Worm (Caenorhabditis elegans) whole organism, L1 larva: Measurements from ENCODE around the gene pole-2.

Experiments
- F16B12.6 ChIP-seq: fragments of 150-350 bp; optimal IDR thresholded peaks from 2 replicates; lab custom pipeline; 2014; ENCODE audit warnings: missing biosample characterization, missing genetic modification characterization
- aly-2 ChIP-seq: fragments of 150-350 bp; optimal IDR thresholded peaks from 2 replicates; lab custom pipeline; 2014; ENCODE audit warnings: missing biosample characterization, missing genetic modification characterization
- ama-1 ChIP-seq: fragments of 150-350 bp; optimal IDR thresholded peaks from 2 replicates; lab custom pipeline; 2014
- dpl-1 ChIP-seq, 3 experiments: fragments of 150-350 bp in 2 of 3; sonication (generic microtip) in 1 of 3; optimal IDR thresholded peaks; 2 replicates each; lab custom pipeline; 2014 to 2017; ENCODE audit warnings: missing biosample characterization in 3 of 3, missing genetic modification characterization in 3 of 3, missing genetic modification reagents in 3 of 3
- efl-3 ChIP-seq: fragments of 200-800 bp; sonication (Bioruptor generic); optimal IDR thresholded peaks from 2 replicates; lab custom pipeline; 2018; ENCODE audit warnings: mild to moderate bottlenecking, missing genetic modification characterization, missing compliant biosample characterization
- elt-3 ChIP-seq, 6 experiments: fragments of 150-350 bp in 1 of 6; sonication (generic microtip); optimal IDR thresholded peaks; 2 replicates each; lab custom pipeline; 2017 to 2018; ENCODE audit warnings: missing biosample characterization in 6 of 6, missing genetic modification characterization in 6 of 6, inconsistent platforms in 1 of 6
- hlh-17 ChIP-seq: fragments of 200-800 bp; sonication (Bioruptor generic); optimal IDR thresholded peaks from 2 replicates; lab custom pipeline; 2018; ENCODE audit warnings: missing genetic modification characterization, mild to moderate bottlenecking, missing compliant biosample characterization, moderate library complexity, borderline replicate concordance
- irx-1 ChIP-seq: sonication (generic microtip); optimal IDR thresholded peaks from 2 replicates; lab custom pipeline; 2016; ENCODE audit warnings: missing genetic modification characterization, missing compliant biosample characterization
- lin-39 ChIP-seq: fragments of 150-350 bp; optimal IDR thresholded peaks from 2 replicates; lab custom pipeline; 2014; ENCODE audit warnings: missing biosample characterization, missing genetic modification reagents, missing genetic modification characterization
- mdl-1 ChIP-seq, 2 experiments: fragments of 150-350 bp; optimal IDR thresholded peaks; 2 replicates each; lab custom pipeline; 2014 to 2017; ENCODE audit warnings: missing biosample characterization in 2 of 2, missing genetic modification characterization in 2 of 2, inconsistent platforms in 1 of 2
- nhr-12 ChIP-seq: sonication (generic microtip); optimal IDR thresholded peaks from 2 replicates; lab custom pipeline; 2017; ENCODE audit warnings: missing biosample characterization, missing genetic modification characterization
- nhr-71 ChIP-seq: sonication (generic microtip); optimal IDR thresholded peaks from 2 replicates; lab custom pipeline; 2016; ENCODE audit warnings: mild to moderate bottlenecking, missing genetic modification characterization, moderate library complexity, missing compliant biosample characterization
- pqm-1 ChIP-seq: sonication (generic microtip); optimal IDR thresholded peaks from 3 replicates; lab custom pipeline; 2017; ENCODE audit warnings: missing biosample characterization, missing genetic modification characterization
- unc-62 ChIP-seq: fragments of 150-350 bp; optimal IDR thresholded peaks from 2 replicates; lab custom pipeline; 2014; ENCODE audit warnings: missing biosample characterization, missing genetic modification reagents, missing genetic modification characterization

ce11 chrIV:8691486-8691885 lies 5.1 kb upstream of the pole-2 start, which contains the start of the genes hst-1 and ints-6:
- no peak for TF ChIP-seq aly-2
- no peak for TF ChIP-seq ama-1 (lab: Kevin White, UChicago)
- TF ChIP-seq mdl-1 (tag; optimal IDR thresholded peaks at IDR 0.05; lab: Kevin White, UChicago): no peak
- TF ChIP-seq efl-3 (GFP tag; lab: Kevin White, UChicago): no peak
- TF ChIP-seq F16B12.6 (tag; lab: Kevin White, UChicago): peak; percentile 76
- TF ChIP-seq pqm-1 (tag; lab: Kevin White, UChicago): no peak
- TF ChIP-seq lin-39: no peak
- peak in 2 of 3 experiments; percentile 27 to 56 for TF ChIP-seq dpl-1 (GFP tag; optimal IDR thresholded peaks at IDR 0.05; lab: Kevin White, UChicago)
- no peak for TF ChIP-seq irx-1 (tag; lab: Kevin White, UChicago)
- no peak for TF ChIP-seq unc-62 (GFP tag; lab: Kevin White, UChicago)
- no peak for TF ChIP-seq elt-3 (tag; optimal IDR thresholded peaks at IDR 0.05; lab: Kevin White, UChicago)
- no peak for TF ChIP-seq hlh-17 (GFP tag; lab: Kevin White, UChicago)
- TF ChIP-seq nhr-12: no peak
- peak; percentile 38 for TF ChIP-seq nhr-71 (tag; lab: Kevin White, UChicago)
